Fruit fly (Drosophila melanogaster) whole organism, pupa: ENCODE data around the gene Gk1.

Source experiments
- CG10348 ChIP-seq: fragments of 200-800 bp; sonication (Bioruptor generic); IDR thresholded peaks from 2 replicates; pipeline ENCODE4 v1.3.6; 2022; ENCODE audit warnings: missing biosample characterization, missing genetic modification characterization
- CG13204 ChIP-seq: fragments of 200-800 bp; sonication (Bioruptor generic); optimal IDR thresholded peaks from 2 replicates; lab custom pipeline; 2018; ENCODE audit warnings: missing biosample characterization, mild to moderate bottlenecking, missing genetic modification characterization, moderate library complexity
- CG15710 ChIP-seq: fragments of 200-800 bp; sonication (Bioruptor generic); optimal IDR thresholded peaks from 2 replicates; lab custom pipeline; 2018; ENCODE audit warnings: missing biosample characterization, mild to moderate bottlenecking, missing genetic modification characterization, moderate library complexity
- CG17806 ChIP-seq: fragments of 200-800 bp; sonication (Bioruptor generic); optimal IDR thresholded peaks from 2 replicates; lab custom pipeline; 2018; ENCODE audit warnings: missing biosample characterization, mild to moderate bottlenecking, missing genetic modification characterization, moderate library complexity
- CG32121 ChIP-seq: fragments of 200-800 bp; sonication (Bioruptor generic); IDR thresholded peaks from 2 replicates; pipeline ENCODE4 v1.3.6; 2022; ENCODE audit warnings: missing biosample characterization, missing genetic modification characterization
- CG4496 ChIP-seq: fragments of 200-800 bp; sonication (Bioruptor generic); IDR thresholded peaks from 3 replicates; pipeline ENCODE4 v1.3.6; 2022; ENCODE audit warnings: missing biosample characterization, missing genetic modification characterization
- D1 ChIP-seq: fragments of 200-800 bp; sonication (Bioruptor generic); optimal IDR thresholded peaks from 2 replicates; lab custom pipeline; 2018; ENCODE audit warnings: missing biosample characterization, mild to moderate bottlenecking, missing genetic modification characterization, moderate library complexity
- Ets98B ChIP-seq: fragments of 200-800 bp; sonication (Bioruptor generic); IDR thresholded peaks from 2 replicates; pipeline ENCODE4 v1.3.6; 2022; ENCODE audit warnings: missing biosample characterization, missing genetic modification characterization
- Pif1A ChIP-seq: fragments of 200-800 bp; sonication (Bioruptor generic); optimal IDR thresholded peaks from 3 replicates; lab custom pipeline; 2016; ENCODE audit warnings: missing biosample characterization, missing genetic modification characterization
- Snoo ChIP-seq: fragments of 200-800 bp; sonication (Bioruptor generic); optimal IDR thresholded peaks from 3 replicates; lab custom pipeline; 2017; ENCODE audit warnings: missing biosample characterization, mild to moderate bottlenecking, missing genetic modification characterization, inconsistent platforms
- gl ChIP-seq: fragments of 200-800 bp; sonication (Bioruptor generic); optimal IDR thresholded peaks from 2 replicates; lab custom pipeline; 2018; ENCODE audit warnings: missing biosample characterization, mild to moderate bottlenecking, missing genetic modification characterization
- rn ChIP-seq: fragments of 200-800 bp; sonication (Bioruptor generic); IDR thresholded peaks from 2 replicates; pipeline ENCODE4 v1.3.6; 2022; ENCODE audit warnings: missing biosample characterization, missing genetic modification characterization

DNA sequence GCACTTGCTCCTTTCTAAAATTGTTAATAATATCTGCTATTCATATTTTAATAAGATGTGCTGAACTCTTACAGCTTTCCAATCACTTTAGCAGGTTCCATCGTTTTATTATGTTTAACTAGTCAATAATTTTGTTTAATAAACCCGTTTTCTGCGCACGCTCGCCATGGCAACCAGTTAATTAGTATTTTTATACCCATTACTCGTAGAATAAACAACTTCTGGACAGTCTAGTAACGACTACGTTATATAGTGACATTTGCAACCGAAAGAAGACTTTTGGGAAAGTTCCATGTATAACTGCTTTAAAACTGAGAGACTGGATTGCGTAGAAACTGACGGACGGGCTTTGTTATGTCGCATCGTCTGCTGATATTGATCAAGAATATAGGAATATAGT, 27.6 kb upstream of the Gk1 start, which contains the start of gene CG34453:
- TF ChIP-seq CG10348 (GFP tag; lab: Robert Waterston, UW) (no peak), Pif1A (GFP tag; lab: Kevin White, UChicago) (no peak), CG4496 (no peak), CG17806 (tag; lab: Kevin White, UChicago) (no peak), Snoo (no peak), gl (tag; lab: Kevin White, UChicago) (no peak), CG15710 (tag; lab: Kevin White, UChicago) (no peak), D1 (tag; lab: Kevin White, UChicago) (no peak), CG32121 (GFP tag; lab: Robert Waterston, UW) (no peak), CG13204 (no peak), Ets98B (GFP tag; lab: Robert Waterston, UW) (no peak), rn (GFP tag; lab: Robert Waterston, UW) (no peak)
